Fruit fly (Drosophila melanogaster) whole organism, pupa: ENCODE results near the gene Syx16.

Source experiments
- CG10348 ChIP-seq: fragments of 200-800 bp; sonication (Bioruptor generic); IDR thresholded peaks from 2 replicates; pipeline ENCODE4 v1.3.6; 2022; ENCODE audit warnings: missing biosample characterization, missing genetic modification characterization
- CG12605 ChIP-seq: fragments of 200-800 bp; sonication (Bioruptor generic); IDR thresholded peaks from 2 replicates; pipeline ENCODE4 v1.3.6; 2022; ENCODE audit warnings: missing biosample characterization, missing genetic modification characterization
- CG13204 ChIP-seq: fragments of 200-800 bp; sonication (Bioruptor generic); optimal IDR thresholded peaks from 2 replicates; lab custom pipeline; 2018; ENCODE audit warnings: missing biosample characterization, mild to moderate bottlenecking, missing genetic modification characterization, moderate library complexity
- CG14655 ChIP-seq: fragments of 200-800 bp; sonication (Bioruptor generic); optimal IDR thresholded peaks from 3 replicates; lab custom pipeline; 2017; ENCODE audit warnings: mild to moderate bottlenecking, missing biosample characterization, missing genetic modification reagents, missing genetic modification characterization
- CG15710 ChIP-seq: fragments of 200-800 bp; sonication (Bioruptor generic); optimal IDR thresholded peaks from 2 replicates; lab custom pipeline; 2018; ENCODE audit warnings: missing biosample characterization, mild to moderate bottlenecking, missing genetic modification characterization, moderate library complexity
- CG17806 ChIP-seq: fragments of 200-800 bp; sonication (Bioruptor generic); optimal IDR thresholded peaks from 2 replicates; lab custom pipeline; 2018; ENCODE audit warnings: missing biosample characterization, mild to moderate bottlenecking, missing genetic modification characterization, moderate library complexity
- CG32121 ChIP-seq: fragments of 200-800 bp; sonication (Bioruptor generic); IDR thresholded peaks from 2 replicates; pipeline ENCODE4 v1.3.6; 2022; ENCODE audit warnings: missing biosample characterization, missing genetic modification characterization
- CG34367 ChIP-seq: fragments of 200-800 bp; sonication (Bioruptor generic); optimal IDR thresholded peaks from 2 replicates; lab custom pipeline; 2018; ENCODE audit warnings: missing biosample characterization, mild to moderate bottlenecking, missing genetic modification characterization
- CG4496 ChIP-seq: fragments of 200-800 bp; sonication (Bioruptor generic); IDR thresholded peaks from 3 replicates; pipeline ENCODE4 v1.3.6; 2022; ENCODE audit warnings: missing biosample characterization, missing genetic modification characterization
- CG8159 ChIP-seq: fragments of 200-800 bp; sonication (Bioruptor generic); optimal IDR thresholded peaks from 3 replicates; lab custom pipeline; 2018; ENCODE audit warnings: missing biosample characterization, mild to moderate bottlenecking, missing genetic modification characterization, moderate library complexity
- CG8301 ChIP-seq: fragments of 200-800 bp; sonication (Bioruptor generic); optimal IDR thresholded peaks from 2 replicates; lab custom pipeline; 2018; ENCODE audit warnings: missing biosample characterization, mild to moderate bottlenecking, missing genetic modification characterization
- CG9948 ChIP-seq: fragments of 200-800 bp; sonication (Bioruptor generic); optimal IDR thresholded peaks from 2 replicates; lab custom pipeline; 2018; ENCODE audit warnings: missing biosample characterization, mild to moderate bottlenecking, missing genetic modification characterization, moderate library complexity
- D1 ChIP-seq: fragments of 200-800 bp; sonication (Bioruptor generic); optimal IDR thresholded peaks from 2 replicates; lab custom pipeline; 2018; ENCODE audit warnings: missing biosample characterization, mild to moderate bottlenecking, missing genetic modification characterization, moderate library complexity
- EcR ChIP-seq: fragments of 200-800 bp; sonication (Bioruptor generic); optimal IDR thresholded peaks from 3 replicates; lab custom pipeline; 2019; ENCODE audit warnings: missing biosample characterization, missing genetic modification characterization, mild to moderate bottlenecking, moderate library complexity, missing genetic modification reagents
- Ets98B ChIP-seq: fragments of 200-800 bp; sonication (Bioruptor generic); IDR thresholded peaks from 2 replicates; pipeline ENCODE4 v1.3.6; 2022; ENCODE audit warnings: missing biosample characterization, missing genetic modification characterization
- Pif1A ChIP-seq: fragments of 200-800 bp; sonication (Bioruptor generic); optimal IDR thresholded peaks from 3 replicates; lab custom pipeline; 2016; ENCODE audit warnings: missing biosample characterization, missing genetic modification characterization
- Pif1B ChIP-seq: fragments of 200-800 bp; sonication (Bioruptor generic); optimal IDR thresholded peaks from 3 replicates; lab custom pipeline; 2016; ENCODE audit warnings: missing biosample characterization, missing genetic modification characterization
- Snoo ChIP-seq: fragments of 200-800 bp; sonication (Bioruptor generic); optimal IDR thresholded peaks from 3 replicates; lab custom pipeline; 2017; ENCODE audit warnings: missing biosample characterization, mild to moderate bottlenecking, missing genetic modification characterization, inconsistent platforms
- fd96Ca ChIP-seq: fragments of 200-800 bp; sonication (Bioruptor generic); IDR thresholded peaks from 3 replicates; pipeline ENCODE4 v1.3.6; 2022; ENCODE audit warnings: missing biosample characterization, missing genetic modification characterization
- gl ChIP-seq: fragments of 200-800 bp; sonication (Bioruptor generic); optimal IDR thresholded peaks from 2 replicates; lab custom pipeline; 2018; ENCODE audit warnings: missing biosample characterization, mild to moderate bottlenecking, missing genetic modification characterization
- rn ChIP-seq: fragments of 200-800 bp; sonication (Bioruptor generic); IDR thresholded peaks from 2 replicates; pipeline ENCODE4 v1.3.6; 2022; ENCODE audit warnings: missing biosample characterization, missing genetic modification characterization

Gene Syx16

dm6 chrX:20393580-20393979, at the start of gene Syx16:
Gene Syx16, minus strand, starts transcription at chrX:20393751.
- TF ChIP-seq EcR (GFP tag; lab: Kevin White, UChicago) (no peak), Pif1A (GFP tag; lab: Kevin White, UChicago) (no peak), fd96Ca (no peak), CG12605 (GFP tag; lab: Robert Waterston, UW) (no peak), rn (GFP tag; lab: Robert Waterston, UW) (no peak), CG9948 (tag; lab: Kevin White, UChicago) (no peak), CG15710 (tag; lab: Kevin White, UChicago) (no peak), D1 (tag; lab: Kevin White, UChicago) (no peak), CG34367 (tag; lab: Kevin White, UChicago) (no peak), Snoo (tag; lab: Kevin White, UChicago) (no peak), CG4496 (GFP tag; lab: Robert Waterston, UW) (no peak), CG13204 (no peak), CG8159 (tag; lab: Kevin White, UChicago) (no peak), CG32121 (GFP tag; lab: Robert Waterston, UW) (no peak)
- TF ChIP-seq, all 21 proteins: peak for 0

DNA sequence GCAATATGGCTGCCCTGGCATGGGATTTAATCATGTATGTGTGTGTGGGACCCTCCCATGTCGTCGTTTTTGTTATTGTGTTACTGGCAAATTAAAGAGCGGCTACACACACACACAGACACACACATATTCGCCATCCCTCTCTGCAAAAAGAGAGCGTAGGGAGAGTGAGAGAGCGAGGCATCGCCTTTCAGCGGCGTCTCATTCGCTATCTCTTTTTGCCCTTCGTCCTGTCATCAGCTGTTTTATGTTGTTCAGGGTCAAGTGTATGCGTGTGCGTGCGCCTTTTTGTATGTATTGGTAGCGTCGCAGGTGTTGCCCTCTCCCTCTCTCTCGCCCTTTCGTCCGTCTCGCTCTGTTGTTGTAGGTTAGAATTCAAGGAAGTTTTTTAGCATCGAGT, 43.3 kb upstream of the Syx16 start:
- TF ChIP-seq CG32121 (GFP tag; lab: Robert Waterston, UW) (no peak), D1 (tag; lab: Kevin White, UChicago) (no peak), CG10348 (no peak), CG4496 (GFP tag; lab: Robert Waterston, UW) (no peak), CG12605 (GFP tag; lab: Robert Waterston, UW) (no peak), CG8159 (tag; lab: Kevin White, UChicago) (no peak), fd96Ca (no peak), Ets98B (GFP tag; lab: Robert Waterston, UW) (no peak), CG34367 (tag; lab: Kevin White, UChicago) (no peak), gl (no peak), CG8301 (tag; lab: Kevin White, UChicago) (no peak), Pif1B (no peak), CG14655 (GFP tag; lab: Kevin White, UChicago) (no peak), CG9948 (tag; lab: Kevin White, UChicago) (no peak), Snoo (tag; lab: Kevin White, UChicago) (no peak), CG13204 (no peak), Pif1A (GFP tag; lab: Kevin White, UChicago) (no peak), rn (GFP tag; lab: Robert Waterston, UW) (no peak), EcR (GFP tag; lab: Kevin White, UChicago) (no peak)
- TF ChIP-seq, all 21 proteins: peak for 0

- no peak for TF ChIP-seq fd96Ca
- TF ChIP-seq gl, result no peak
- no peak for TF ChIP-seq CG9948 (tag; lab: Kevin White, UChicago)
- TF ChIP-seq CG12605 (GFP tag; lab: Robert Waterston, UW), result no peak
- TF ChIP-seq CG10348, result no peak
- no peak for TF ChIP-seq rn (GFP tag; lab: Robert Waterston, UW)
- no peak for TF ChIP-seq CG13204
- TF ChIP-seq CG8159 (tag; lab: Kevin White, UChicago), result no peak
- no peak for TF ChIP-seq CG4496 (GFP tag; lab: Robert Waterston, UW)
- TF ChIP-seq, all 21 proteins: peak for 0
These were observed 41.0 kb upstream of the Syx16 start for dm6 chrX:20434534-20434933.

DNA sequence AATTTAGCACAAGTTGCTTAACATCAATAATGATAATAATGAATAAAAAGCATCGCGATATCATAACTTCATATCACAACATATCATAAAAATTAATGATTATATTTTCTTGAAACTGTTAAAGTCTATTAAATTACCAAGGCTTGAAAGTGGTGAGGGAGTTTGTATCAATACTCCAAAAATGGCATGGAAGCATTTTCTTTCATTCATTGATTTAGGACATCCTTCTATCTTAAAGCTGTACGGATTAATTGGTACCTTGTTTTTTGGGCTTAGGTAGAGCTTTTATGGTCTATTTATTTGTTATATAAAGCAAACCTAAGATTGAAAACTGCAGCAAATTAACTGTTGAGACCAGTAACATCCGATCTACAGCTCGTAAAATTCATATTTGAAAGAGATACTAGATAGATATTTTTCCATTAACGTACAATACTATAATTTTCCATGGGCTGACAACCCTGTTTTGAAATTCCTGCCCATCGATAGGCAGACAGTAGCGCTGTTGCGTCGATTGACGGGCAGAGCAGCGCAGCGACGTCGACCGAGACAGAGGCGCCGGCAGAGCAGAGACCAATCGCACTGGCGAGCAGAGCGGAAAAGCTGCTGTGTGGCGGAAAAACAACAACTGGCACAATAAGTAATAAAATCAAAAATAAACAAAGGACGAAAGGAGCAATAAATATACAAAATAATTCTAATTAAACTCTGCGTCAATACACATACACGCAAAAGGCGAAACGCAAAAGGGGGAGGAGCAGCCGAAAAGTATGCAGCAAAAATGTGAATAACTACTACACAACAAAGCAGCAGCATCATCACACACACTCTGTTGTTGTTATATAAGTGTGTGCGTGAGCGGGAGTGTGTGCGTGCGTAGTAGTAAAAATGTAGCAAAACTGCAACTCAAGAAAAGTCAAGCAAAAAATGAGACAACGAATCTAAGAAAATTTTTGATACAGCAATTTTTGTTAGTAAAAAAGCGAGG, 40.1 kb upstream of the Syx16 start, which contains the start of gene CG1695:
Gene CG1695, plus strand, starts transcription at position 606 of the 988 bp plus-strand sequence.
- TF ChIP-seq Pif1A (GFP tag; lab: Kevin White, UChicago) (peak; percentile 2), CG4496 (GFP tag; lab: Robert Waterston, UW) (peak; percentile 15; the same call in 1 of the 3 replicates), CG14655 (GFP tag; lab: Kevin White, UChicago) (peak; percentile 18), CG8159 (tag; lab: Kevin White, UChicago) (peak; percentile 6), Ets98B (GFP tag; lab: Robert Waterston, UW) (no peak), rn (GFP tag; lab: Robert Waterston, UW) (no peak)

DNA sequence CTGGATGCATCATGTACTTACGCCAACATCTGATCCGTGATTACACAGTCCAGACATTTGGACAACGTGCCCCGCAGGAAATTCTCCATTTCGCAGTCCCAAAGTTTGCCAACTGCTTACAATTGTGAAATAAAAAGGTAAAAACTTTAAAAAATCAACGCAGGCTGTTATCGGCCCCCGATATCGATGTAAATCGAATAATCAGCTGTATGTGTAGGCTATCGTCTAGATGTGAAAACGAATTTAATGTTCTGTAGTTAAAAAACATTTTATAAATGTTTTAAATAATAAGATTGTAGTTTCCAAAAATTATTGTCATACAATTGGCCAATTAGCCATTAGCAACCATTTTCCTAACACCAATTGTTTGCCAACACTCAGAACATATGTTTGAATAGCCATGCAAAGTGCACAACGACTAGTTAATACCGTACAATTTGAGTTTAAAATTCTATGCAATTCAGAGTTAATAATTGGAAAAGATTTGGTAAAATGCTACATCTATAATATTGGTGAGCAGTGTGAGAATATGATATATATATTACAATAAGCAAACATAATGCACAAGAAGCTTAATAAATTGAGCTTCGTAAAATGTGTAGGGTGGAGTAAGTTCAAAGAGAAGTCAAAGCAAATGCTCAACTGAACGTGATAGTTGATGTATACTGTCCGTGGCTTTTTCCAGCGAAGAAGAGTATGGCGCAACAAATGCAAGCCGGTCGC, 36.1 kb upstream of the Syx16 start, which contains the start of the genes CG11710 and mal:
Gene CG11710, minus strand, starts transcription at position 192 of the 723 bp plus-strand sequence.
Gene mal, plus strand, starts transcription at position 194 of the 723 bp plus-strand sequence.
- TF ChIP-seq CG17806 (tag; lab: Kevin White, UChicago) (peak; percentile 76), CG32121 (GFP tag; lab: Robert Waterston, UW) (peak; percentile 79), CG10348 (0 out of 2 replicates have a peak, but pooled peaks have one; percentile 22), CG8159 (tag; lab: Kevin White, UChicago) (peak; percentile 88), Snoo (tag; lab: Kevin White, UChicago) (peak; percentile 71), gl (peak; percentile 69), CG34367 (tag; lab: Kevin White, UChicago) (peak; percentile 48), CG12605 (GFP tag; lab: Robert Waterston, UW) (no peak), fd96Ca (peak; percentile 72), CG9948 (tag; lab: Kevin White, UChicago) (peak; percentile 62), D1 (tag; lab: Kevin White, UChicago) (no peak), CG15710 (tag; lab: Kevin White, UChicago) (peak; percentile 75), EcR (GFP tag; lab: Kevin White, UChicago) (no peak), CG14655 (GFP tag; lab: Kevin White, UChicago) (no peak), rn (GFP tag; lab: Robert Waterston, UW) (no peak), CG4496 (GFP tag; lab: Robert Waterston, UW) (peak; percentile 70), CG13204 (no peak), Ets98B (GFP tag; lab: Robert Waterston, UW) (peak; percentile 60), CG8301 (tag; lab: Kevin White, UChicago) (peak; percentile 83), Pif1B (peak; percentile 85), Pif1A (GFP tag; lab: Kevin White, UChicago) (no peak)
- TF ChIP-seq, all 21 proteins: peak for 14
